Worm (Caenorhabditis elegans): ENCODE data around the gene F32D8.3.

DNA sequence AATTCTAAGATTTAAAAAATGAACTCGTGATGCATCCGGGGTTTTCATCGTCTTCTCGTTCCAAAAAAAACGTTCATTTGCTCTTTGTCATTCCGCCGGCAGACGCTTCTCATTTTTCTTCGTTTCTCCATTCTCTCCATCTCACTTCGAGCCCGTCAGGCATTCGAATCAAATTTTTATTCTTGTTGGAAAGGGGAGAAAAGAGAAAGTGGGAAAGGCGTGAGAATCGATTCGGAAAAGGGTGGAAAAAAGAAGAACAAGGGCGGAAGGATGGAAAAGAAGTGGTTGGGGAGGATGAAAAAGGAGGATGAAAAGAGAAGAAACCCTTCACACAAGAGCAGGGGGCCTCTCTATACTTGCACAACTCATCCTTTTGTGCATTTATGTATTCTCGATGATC lies 18.2 kb downstream of the F32D8.3 start:
- no peak for TF ChIP-seq K02D7.2 (tag; optimal IDR thresholded peaks at IDR 0.05)
- TF ChIP-seq ceh-34 (tag; optimal IDR thresholded peaks at IDR 0.05): no peak
- no peak for TF ChIP-seq nhr-11 (tag; optimal IDR thresholded peaks at IDR 0.05)
- TF ChIP-seq F13H6.1 (tag; optimal IDR thresholded peaks at IDR 0.05): no peak
